Fruit fly (Drosophila melanogaster) whole organism, wandering third instar larva: Measurements from ENCODE around the gene lgs.

Experiments
- Abd-B ChIP-seq: fragments of >200 bp; optimal IDR thresholded peaks from 2 replicates; lab custom pipeline; 2017; ENCODE audit warnings: missing biosample characterization, missing genetic modification characterization
- CG32264 ChIP-seq: fragments of 200-800 bp; sonication (Bioruptor generic); optimal IDR thresholded peaks from 2 replicates; lab custom pipeline; 2016; ENCODE audit warnings: missing biosample characterization, missing genetic modification characterization
- CrebA ChIP-seq: fragments of 200-800 bp; sonication (Bioruptor generic); optimal IDR thresholded peaks from 2 replicates; lab custom pipeline; 2016; ENCODE audit warnings: missing biosample characterization, mild to moderate bottlenecking, missing genetic modification characterization, borderline replicate concordance
- Dfd ChIP-seq: fragments of >200 bp; optimal IDR thresholded peaks from 2 replicates; lab custom pipeline; 2017; ENCODE audit warnings: missing biosample characterization, missing genetic modification characterization
- Dif ChIP-seq: fragments of 200-275, 200-300 bp; sonication (Bioruptor generic); optimal IDR thresholded peaks from 2 replicates; lab custom pipeline; 2018; ENCODE audit warnings: missing biosample characterization, missing genetic modification characterization; ENCODE audit not compliant: partially characterized antibody
- HLH106 ChIP-seq: fragments of 200-800 bp; optimal IDR thresholded peaks from 3 replicates; lab custom pipeline; 2019; ENCODE audit warnings: missing biosample characterization, mild to moderate bottlenecking, missing genetic modification characterization, moderate library complexity
- Hnf4 ChIP-seq: fragments of 200-800 bp; sonication (Bioruptor generic); optimal IDR thresholded peaks from 2 replicates; lab custom pipeline; 2016; ENCODE audit warnings: missing biosample characterization, mild to moderate bottlenecking, missing genetic modification characterization
- Hr78 ChIP-seq: fragments of >200 bp; optimal IDR thresholded peaks from 2 replicates; lab custom pipeline; 2017; ENCODE audit warnings: missing biosample characterization, missing genetic modification characterization
- Hr83 ChIP-seq: fragments of 200-300 bp; sonication (Bioruptor generic); optimal IDR thresholded peaks from 2 replicates; lab custom pipeline; 2016; ENCODE audit warnings: missing biosample characterization, mild to moderate bottlenecking, missing genetic modification characterization, moderate library complexity; ENCODE audit not compliant: poor library complexity, severe bottlenecking
- Jra ChIP-seq: sonication (Bioruptor generic); optimal IDR thresholded peaks from 2 replicates; lab custom pipeline; 2016; ENCODE audit warnings: missing biosample characterization, missing genetic modification characterization
- Mio ChIP-seq: sonication (Bioruptor generic); optimal IDR thresholded peaks from 2 replicates; lab custom pipeline; 2016; ENCODE audit warnings: missing biosample characterization, missing genetic modification characterization
- Myc ChIP-seq: fragments of >200 bp; optimal IDR thresholded peaks from 2 replicates; lab custom pipeline; 2017
- N ChIP-seq: fragments of >200 bp; optimal IDR thresholded peaks from 2 replicates; lab custom pipeline; 2018; ENCODE audit warnings: missing biosample characterization, missing external identifiers, missing genetic modification characterization
- OdsH ChIP-seq: fragments of 200-800 bp; sonication (Bioruptor generic); optimal IDR thresholded peaks from 2 replicates; lab custom pipeline; 2016; ENCODE audit warnings: missing biosample characterization, mild to moderate bottlenecking, missing genetic modification characterization
- Rel ChIP-seq, 2 experiments: fragments of 200-800 bp; sonication (Bioruptor generic) in 1 of 2; optimal IDR thresholded peaks; 2 replicates in 1 of 2; 3 replicates in 1 of 2; lab custom pipeline; 2016 to 2019; ENCODE audit warnings: mild to moderate bottlenecking in 2 of 2, missing biosample characterization in 2 of 2, missing genetic modification characterization in 2 of 2, moderate library complexity in 1 of 2
- Vsx2 ChIP-seq: fragments of 200-300, 225-300 bp; sonication (Bioruptor generic); optimal IDR thresholded peaks from 2 replicates; lab custom pipeline; 2018; ENCODE audit warnings: missing biosample characterization, missing genetic modification characterization; ENCODE audit not compliant: partially characterized antibody
- br ChIP-seq: fragments of 200-800 bp; sonication (Bioruptor generic); optimal IDR thresholded peaks from 2 replicates; lab custom pipeline; 2016; ENCODE audit warnings: missing biosample characterization, missing genetic modification characterization
- brk ChIP-seq: fragments of 200-800 bp; sonication (Bioruptor generic); optimal IDR thresholded peaks from 2 replicates; lab custom pipeline; 2016; ENCODE audit warnings: missing biosample characterization, mild to moderate bottlenecking, missing genetic modification characterization
- dl ChIP-seq, 2 experiments: fragments of 175-275, 200-275 bp in 1 of 2; fragments of 200-275 bp in 1 of 2; sonication (Bioruptor generic); optimal IDR thresholded peaks; lab custom pipeline; 2018; ENCODE audit warnings: mild to moderate bottlenecking in 2 of 2, missing biosample characterization in 2 of 2, missing genetic modification characterization in 2 of 2, moderate library complexity in 2 of 2; ENCODE audit not compliant: partially characterized antibody in 2 of 2, insufficient read depth in 1 of 2
- dmrt93B ChIP-seq: fragments of 200-800 bp; sonication (Bioruptor generic); optimal IDR thresholded peaks from 2 replicates; lab custom pipeline; 2018; ENCODE audit warnings: missing biosample characterization, mild to moderate bottlenecking, missing genetic modification characterization
- dsf ChIP-seq: sonication (Bioruptor generic); optimal IDR thresholded peaks from 2 replicates; lab custom pipeline; 2016; ENCODE audit warnings: missing biosample characterization, missing genetic modification characterization, borderline replicate concordance
- ey ChIP-seq: fragments of 200-800 bp; sonication (Bioruptor generic); optimal IDR thresholded peaks from 2 replicates; lab custom pipeline; 2016; ENCODE audit warnings: missing biosample characterization, missing genetic modification characterization
- foxo ChIP-seq, 2 experiments: fragments of 200-800 bp; sonication (Bioruptor generic); optimal IDR thresholded peaks; 2 replicates in 1 of 2; 3 replicates in 1 of 2; lab custom pipeline; 2016 to 2017; ENCODE audit warnings: missing biosample characterization in 2 of 2, missing genetic modification characterization in 2 of 2
- fru ChIP-seq: fragments of 200-800 bp; sonication (Bioruptor generic); optimal IDR thresholded peaks from 3 replicates; lab custom pipeline; 2016; ENCODE audit warnings: missing biosample characterization, mild to moderate bottlenecking, missing genetic modification characterization
- lola ChIP-seq: fragments of >200 bp; optimal IDR thresholded peaks from 2 replicates; lab custom pipeline; 2017; ENCODE audit warnings: missing biosample characterization, missing genetic modification characterization
- pan ChIP-seq: fragments of >200 bp; optimal IDR thresholded peaks from 2 replicates; lab custom pipeline; 2017
- psq ChIP-seq: fragments of 200-800 bp; sonication (Bioruptor generic); optimal IDR thresholded peaks from 3 replicates; lab custom pipeline; 2017; ENCODE audit warnings: missing biosample characterization, mild to moderate bottlenecking, missing genetic modification characterization, moderate library complexity
- rgr ChIP-seq: fragments of 200-800 bp; sonication (Bioruptor generic); optimal IDR thresholded peaks from 3 replicates; lab custom pipeline; 2016; ENCODE audit warnings: missing biosample characterization, mild to moderate bottlenecking, missing genetic modification characterization
- sage ChIP-seq: fragments of 200-800 bp; sonication (Bioruptor generic); optimal IDR thresholded peaks from 2 replicates; lab custom pipeline; 2016; ENCODE audit warnings: missing biosample characterization, mild to moderate bottlenecking, missing genetic modification characterization
- sv ChIP-seq: fragments of 200-800 bp; sonication (Bioruptor generic); optimal IDR thresholded peaks from 3 replicates; lab custom pipeline; 2016; ENCODE audit warnings: missing biosample characterization, missing genetic modification characterization
- tai ChIP-seq: sonication (Bioruptor generic); optimal IDR thresholded peaks from 2 replicates; lab custom pipeline; 2016; ENCODE audit warnings: missing biosample characterization, missing genetic modification characterization
- usp ChIP-seq: fragments of >200 bp; optimal IDR thresholded peaks from 2 replicates; lab custom pipeline; 2017; ENCODE audit warnings: missing biosample characterization, missing genetic modification characterization
- woc ChIP-seq: sonication (Bioruptor generic); optimal IDR thresholded peaks from 2 replicates; lab custom pipeline; 2016; ENCODE audit warnings: missing biosample characterization, mild to moderate bottlenecking, missing genetic modification characterization

lgs gene

DNA sequence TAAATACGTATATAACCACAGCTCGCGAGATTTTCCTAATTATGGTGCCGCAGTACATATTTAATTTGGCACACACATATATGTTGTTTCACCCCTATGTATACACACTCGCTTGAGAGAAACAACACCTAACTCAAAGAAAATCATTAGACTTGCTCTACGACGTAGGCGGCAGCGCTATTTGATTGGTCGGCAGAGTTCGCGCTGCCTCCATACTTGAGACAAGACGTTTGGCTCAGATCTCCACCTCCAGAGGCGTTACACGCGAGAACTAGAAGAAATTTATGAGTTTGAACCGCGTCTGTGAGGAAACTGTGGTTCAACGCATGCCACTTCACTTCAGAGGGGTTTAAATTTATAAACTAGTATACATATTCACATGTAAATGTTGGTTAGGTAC is 20.4 kb downstream of the lgs start:
- no peak for TF ChIP-seq Mio
- no peak for TF ChIP-seq ey (GFP tag; lab: Kevin White, UChicago)
- no peak for TF ChIP-seq HLH106
- TF ChIP-seq sage (GFP tag; lab: Kevin White, UChicago), result no peak
- no peak for TF ChIP-seq woc (GFP tag; lab: Kevin White, UChicago)
- TF ChIP-seq usp (GFP tag; lab: Kevin White, UChicago), result no peak
- TF ChIP-seq sv (GFP tag; lab: Kevin White, UChicago), result no peak
- no peak for TF ChIP-seq CG32264 (GFP tag; lab: Kevin White, UChicago)
- no peak for TF ChIP-seq brk

DNA sequence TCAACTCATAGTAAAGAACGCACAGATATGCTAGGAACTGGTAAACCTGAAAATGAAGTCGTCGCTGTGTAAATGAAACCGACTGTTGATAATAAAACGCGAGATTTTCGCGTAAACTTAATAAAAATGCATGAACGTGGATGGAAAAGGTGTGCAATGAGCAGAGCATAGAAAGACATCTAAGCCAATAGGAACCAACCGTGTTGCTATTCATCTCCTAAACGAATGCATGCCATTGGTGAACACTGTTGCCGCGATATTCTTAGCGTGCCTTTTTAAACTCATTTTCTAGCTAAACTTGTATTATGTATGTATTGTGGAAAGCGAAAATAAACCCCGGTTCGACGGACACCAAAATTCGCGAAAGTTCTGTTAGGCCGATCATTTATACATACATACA is 21.9 kb downstream of the lgs start:
- TF ChIP-seq fru (GFP tag; lab: Kevin White, UChicago) (no peak), N (GFP tag; lab: Kevin White, UChicago) (no peak), Hr83 (GFP tag; lab: Kevin White, UChicago) (no peak), OdsH (no peak), Rel (GFP tag; optimal IDR thresholded peaks at IDR 0.05; lab: Kevin White, UChicago) (no peak), Rel (tag; optimal IDR thresholded peaks at IDR 0.05; lab: Kevin White, UChicago) (no peak), dsf (GFP tag; lab: Kevin White, UChicago) (no peak), br (no peak), rgr (GFP tag; lab: Kevin White, UChicago) (no peak), psq (GFP tag; lab: Kevin White, UChicago) (no peak), lola (GFP tag; lab: Kevin White, UChicago) (no peak), sv (GFP tag; lab: Kevin White, UChicago) (no peak), Dfd (GFP tag; lab: Kevin White, UChicago) (no peak), Myc (lab: Kevin White, UChicago) (no peak), Hr78 (GFP tag; lab: Kevin White, UChicago) (no peak), Jra (GFP tag; lab: Kevin White, UChicago) (no peak)
- TF ChIP-seq, all 38 proteins: peak for 0

DNA sequence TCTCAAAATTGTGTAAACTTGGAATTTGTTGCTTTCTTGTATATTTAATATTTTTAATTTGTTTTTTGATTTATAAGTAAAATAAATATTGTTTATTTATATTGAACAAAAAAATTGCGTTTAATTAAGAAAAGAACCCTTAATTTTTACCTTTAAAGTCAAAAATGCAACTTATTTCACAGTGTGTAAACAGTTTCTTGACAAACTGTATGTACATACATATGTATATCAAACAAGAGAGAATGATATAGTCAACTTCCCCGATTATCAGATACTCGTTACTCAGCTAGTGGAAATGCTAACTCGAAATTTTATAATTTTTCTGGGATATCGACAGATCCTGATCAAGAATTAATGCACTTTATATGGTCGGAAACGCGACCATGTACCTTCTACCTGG is 22.7 kb downstream of the lgs start:
- no peak for TF ChIP-seq Vsx2 (GFP tag; lab: Kevin White, UChicago)
- peak; percentile 52 for TF ChIP-seq Dfd (GFP tag; lab: Kevin White, UChicago)

DNA sequence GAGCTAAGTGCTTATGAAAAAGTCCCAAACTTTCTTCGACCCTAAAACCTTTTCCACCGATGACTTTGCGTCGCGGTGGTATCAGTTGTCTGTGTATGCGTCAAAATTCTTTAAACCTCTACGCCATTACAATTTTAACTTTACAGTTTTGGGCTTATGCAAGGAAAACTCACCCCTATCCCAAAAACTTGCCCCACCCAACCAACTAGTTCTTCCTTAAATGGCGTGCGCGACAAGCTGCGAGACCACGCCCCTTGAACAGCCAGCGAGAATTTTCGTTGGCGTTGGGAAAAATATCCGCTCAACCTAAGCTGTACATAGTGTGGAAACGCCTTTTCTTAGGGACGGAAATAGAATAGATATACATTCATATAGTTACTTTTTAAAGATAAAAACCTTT is 25.0 kb downstream of the lgs start:
- TF ChIP-seq foxo (GFP tag; optimal IDR thresholded peaks at IDR 0.05; lab: Kevin White, UChicago) (no peak), N (GFP tag; lab: Kevin White, UChicago) (no peak), dl (GFP tag; optimal IDR thresholded peaks at IDR 0.05; lab: Kevin White, UChicago; ENCODE audit: insufficient read depth in 1 of 2, partially characterized antibody in 2 of 2) (no peak), Abd-B (GFP tag; lab: Kevin White, UChicago) (no peak), OdsH (no peak), Vsx2 (GFP tag; lab: Kevin White, UChicago) (no peak), dmrt93B (GFP tag; lab: Kevin White, UChicago) (no peak), lola (GFP tag; lab: Kevin White, UChicago) (no peak), Rel (GFP tag; optimal IDR thresholded peaks at IDR 0.05; lab: Kevin White, UChicago) (no peak), Rel (tag; optimal IDR thresholded peaks at IDR 0.05; lab: Kevin White, UChicago) (no peak), dsf (GFP tag; lab: Kevin White, UChicago) (no peak), psq (GFP tag; lab: Kevin White, UChicago) (no peak), Jra (GFP tag; lab: Kevin White, UChicago) (no peak), CG32264 (GFP tag; lab: Kevin White, UChicago) (no peak), pan (lab: Kevin White, UChicago) (no peak), rgr (GFP tag; lab: Kevin White, UChicago) (no peak), sage (GFP tag; lab: Kevin White, UChicago) (no peak), ey (GFP tag; lab: Kevin White, UChicago) (no peak), CrebA (no peak), Hr78 (GFP tag; lab: Kevin White, UChicago) (no peak)
- TF ChIP-seq, all 38 proteins: peak for 0

DNA sequence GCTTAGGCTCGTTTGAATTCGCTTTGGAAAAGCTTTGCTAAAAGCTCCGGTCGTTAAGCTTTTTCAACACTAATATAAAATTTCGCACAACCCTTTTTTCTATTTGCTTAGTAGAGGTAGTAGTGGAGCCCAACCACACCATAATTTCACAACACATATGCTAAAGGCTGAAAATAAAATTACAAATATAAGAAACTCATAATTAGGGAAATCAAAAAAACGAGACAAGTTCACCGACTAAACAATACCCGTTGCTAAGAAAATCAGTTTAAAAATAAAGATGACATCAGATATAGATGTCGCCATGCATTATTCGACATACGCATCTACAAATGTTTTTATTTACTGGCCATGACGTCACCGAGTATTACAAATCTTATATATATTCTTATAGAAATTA is 27.4 kb downstream of the lgs start:
- TF ChIP-seq rgr (GFP tag; lab: Kevin White, UChicago) (no peak), foxo (GFP tag; optimal IDR thresholded peaks at IDR 0.05; lab: Kevin White, UChicago) (no peak), OdsH (no peak), dsf (GFP tag; lab: Kevin White, UChicago) (no peak), sv (GFP tag; lab: Kevin White, UChicago) (no peak), tai (GFP tag; lab: Kevin White, UChicago) (peak; percentile 17), CrebA (no peak), Hnf4 (GFP tag; lab: Kevin White, UChicago) (no peak), br (no peak), Dif (no peak), fru (GFP tag; lab: Kevin White, UChicago) (peak; percentile 17)
